Fruit fly (Drosophila melanogaster) whole organism, embryonic: ENCODE data around the gene GNBP3.
A peak's percentile ranks its signal among the peaks of the same experiment; 100 is the strongest.

Experiments used
- Antp ChIP-seq: fragments of 200-800 bp; sonication (Bioruptor generic); optimal IDR thresholded peaks from 3 replicates; lab custom pipeline; 2016; ENCODE audit warnings: missing biosample characterization, missing genetic modification characterization
- B-H2 ChIP-seq: fragments of 200-800 bp; sonication (Bioruptor generic); optimal IDR thresholded peaks from 2 replicates; lab custom pipeline; 2018; ENCODE audit warnings: missing biosample characterization, mild to moderate bottlenecking, missing genetic modification characterization
- CG11085 ChIP-seq: fragments of 200-800 bp; sonication (Bioruptor generic); IDR thresholded peaks from 2 replicates; pipeline ENCODE4 v1.3.6; 2022; ENCODE audit warnings: missing biosample characterization, missing genetic modification characterization
- CG11504 ChIP-seq: fragments of 200-800 bp; sonication (Bioruptor generic); optimal IDR thresholded peaks from 3 replicates; lab custom pipeline; 2019; ENCODE audit warnings: missing biosample characterization, mild to moderate bottlenecking, missing genetic modification characterization, moderate library complexity
- CG14965 ChIP-seq: fragments of 200-800 bp; sonication (Bioruptor generic); optimal IDR thresholded peaks from 2 replicates; lab custom pipeline; 2016; ENCODE audit warnings: missing biosample characterization, missing genetic modification characterization, borderline replicate concordance
- CG15011 ChIP-seq: fragments of 200-800 bp; sonication (Bioruptor generic); optimal IDR thresholded peaks from 3 replicates; lab custom pipeline; 2018; ENCODE audit warnings: missing biosample characterization, mild to moderate bottlenecking, missing genetic modification characterization
- CG1832 ChIP-seq: fragments of 200-800 bp; sonication (Bioruptor generic); optimal IDR thresholded peaks from 2 replicates; lab custom pipeline; 2017; ENCODE audit warnings: missing biosample characterization, mild to moderate bottlenecking, missing genetic modification characterization, inconsistent platforms
- CG2875 ChIP-seq: fragments of 200-800 bp; sonication (Bioruptor generic); optimal IDR thresholded peaks from 2 replicates; lab custom pipeline; 2017; ENCODE audit warnings: missing biosample characterization, mild to moderate bottlenecking, missing genetic modification characterization, missing genetic modification reagents
- CG30431 ChIP-seq: fragments of 200-800 bp; sonication (Bioruptor generic); optimal IDR thresholded peaks from 2 replicates; lab custom pipeline; 2017; ENCODE audit warnings: missing biosample characterization, missing genetic modification characterization
- CG32767 ChIP-seq: fragments of 200-800 bp; sonication (Bioruptor generic); IDR thresholded peaks from 2 replicates; pipeline ENCODE4 v1.3.6; 2022; ENCODE audit warnings: missing biosample characterization, missing genetic modification characterization
- CG3847 ChIP-seq: fragments of 200-800 bp; sonication (Bioruptor generic); IDR thresholded peaks from 2 replicates; pipeline ENCODE4 v1.3.6; 2022; ENCODE audit warnings: missing biosample characterization, missing genetic modification characterization
- CG4360 ChIP-seq: fragments of 200-800 bp; sonication (Bioruptor generic); IDR thresholded peaks from 2 replicates; pipeline ENCODE4 v1.3.6; 2022; ENCODE audit warnings: missing biosample characterization, missing genetic modification characterization
- CG6813 ChIP-seq: fragments of 200-800 bp; sonication (Bioruptor generic); optimal IDR thresholded peaks from 2 replicates; lab custom pipeline; 2017; ENCODE audit warnings: missing biosample characterization, missing genetic modification characterization, mild to moderate bottlenecking, moderate library complexity, missing genetic modification reagents
- CG7963 ChIP-seq: fragments of 200-800 bp; sonication (Bioruptor generic); IDR thresholded peaks from 3 replicates; pipeline ENCODE4 v1.3.6; 2022; ENCODE audit warnings: missing biosample characterization, missing genetic modification characterization; ENCODE audit not compliant: partially characterized antibody
- CG8388 ChIP-seq: fragments of 200-800 bp; sonication (Bioruptor generic); optimal IDR thresholded peaks from 2 replicates; lab custom pipeline; 2019; ENCODE audit warnings: missing biosample characterization, mild to moderate bottlenecking, missing genetic modification characterization, moderate library complexity
- CG8765 ChIP-seq: fragments of 200-800 bp; sonication (Bioruptor generic); IDR thresholded peaks from 2 replicates; pipeline ENCODE4 v1.3.6; 2022; ENCODE audit warnings: missing biosample characterization, missing genetic modification characterization
- CG8924 ChIP-seq: fragments of 200-800 bp; optimal IDR thresholded peaks from 3 replicates; lab custom pipeline; 2019; ENCODE audit warnings: missing biosample characterization, mild to moderate bottlenecking, missing genetic modification characterization, moderate library complexity
- CTCF ChIP-seq: fragments of 200-800 bp; sonication (Bioruptor generic); optimal IDR thresholded peaks from 2 replicates; lab custom pipeline; 2017; ENCODE audit warnings: missing biosample characterization, mild to moderate bottlenecking, missing genetic modification characterization, moderate library complexity
- Deaf1 ChIP-seq: fragments of 200-800 bp; optimal IDR thresholded peaks from 3 replicates; lab custom pipeline; 2019; ENCODE audit warnings: missing biosample characterization, mild to moderate bottlenecking, missing genetic modification characterization, moderate library complexity
- Fer2 ChIP-seq: fragments of 200-800 bp; sonication (Bioruptor generic); optimal IDR thresholded peaks from 2 replicates; lab custom pipeline; 2018; ENCODE audit warnings: missing biosample characterization, mild to moderate bottlenecking, missing genetic modification characterization, moderate library complexity
- Fer3 ChIP-seq: fragments of 200-800 bp; sonication (Bioruptor generic); optimal IDR thresholded peaks from 2 replicates; lab custom pipeline; 2018; ENCODE audit warnings: missing biosample characterization, mild to moderate bottlenecking, missing genetic modification characterization, moderate library complexity
- HLH54F ChIP-seq: fragments of 200-800 bp; sonication (Bioruptor generic); optimal IDR thresholded peaks from 3 replicates; lab custom pipeline; 2016; ENCODE audit warnings: missing biosample characterization, missing genetic modification characterization
- Hey ChIP-seq: fragments of 200-800 bp; sonication (Bioruptor generic); optimal IDR thresholded peaks from 3 replicates; lab custom pipeline; 2018; ENCODE audit warnings: missing biosample characterization, mild to moderate bottlenecking, missing genetic modification characterization
- HmgD ChIP-seq: fragments of 200-800 bp; sonication (Bioruptor generic); optimal IDR thresholded peaks from 3 replicates; lab custom pipeline; 2016; ENCODE audit warnings: missing biosample characterization, missing genetic modification characterization
- Lpt ChIP-seq: fragments of >200 bp; optimal IDR thresholded peaks from 2 replicates; lab custom pipeline; 2018; ENCODE audit warnings: missing biosample characterization, missing genetic modification characterization
- Med ChIP-seq: fragments of 200-800 bp; sonication (Bioruptor generic); peaks from one replicate; lab custom pipeline; 2016; ENCODE audit warnings: missing biosample characterization, missing genetic modification characterization, mild to moderate bottlenecking, inconsistent platforms, moderate library complexity
- NC2β ChIP-seq: fragments of 200-800 bp; sonication (Bioruptor generic); optimal IDR thresholded peaks from 2 replicates; lab custom pipeline; 2016; ENCODE audit warnings: missing biosample characterization, missing genetic modification characterization
- Nf-YC ChIP-seq: fragments of 200-800 bp; optimal IDR thresholded peaks from 3 replicates; lab custom pipeline; 2019; ENCODE audit warnings: missing biosample characterization, mild to moderate bottlenecking, missing genetic modification characterization, moderate library complexity
- Pdp1 ChIP-seq, 2 experiments: fragments of 200-800 bp; sonication (Bioruptor generic); optimal IDR thresholded peaks; 3 replicates each; lab custom pipeline; 2016; ENCODE audit warnings: missing biosample characterization in 2 of 2, missing genetic modification characterization in 2 of 2, mild to moderate bottlenecking in 1 of 2, moderate library complexity in 1 of 2
- Scr ChIP-seq: fragments of 200-800 bp; sonication (Bioruptor generic); IDR thresholded peaks from 2 replicates; pipeline ENCODE4 v1.3.6; 2022; ENCODE audit warnings: missing biosample characterization, missing genetic modification characterization; ENCODE audit not compliant: partially characterized antibody
- abd-A ChIP-seq: fragments of 200-800 bp; sonication (Bioruptor generic); optimal IDR thresholded peaks from 3 replicates; lab custom pipeline; 2019; ENCODE audit warnings: missing biosample characterization, mild to moderate bottlenecking, missing genetic modification characterization, moderate library complexity
- bbx ChIP-seq: fragments of 200-800 bp; sonication (Bioruptor generic); IDR thresholded peaks from 2 replicates; pipeline ENCODE4 v1.3.6; 2022; ENCODE audit warnings: missing biosample characterization, missing genetic modification characterization; ENCODE audit not compliant: partially characterized antibody
- btn ChIP-seq: fragments of 200-800 bp; sonication (Bioruptor generic); optimal IDR thresholded peaks from 2 replicates; lab custom pipeline; 2016; ENCODE audit warnings: missing biosample characterization, missing genetic modification characterization
- cg ChIP-seq: fragments of 200-800 bp; sonication (Bioruptor generic); optimal IDR thresholded peaks from 3 replicates; lab custom pipeline; 2019; ENCODE audit warnings: missing biosample characterization, mild to moderate bottlenecking, missing genetic modification characterization, moderate library complexity
- chinmo ChIP-seq: fragments of 200-800 bp; sonication (Bioruptor generic); IDR thresholded peaks from 4 replicates; pipeline ENCODE4 v1.3.6; 2022; ENCODE audit warnings: missing biosample characterization, missing genetic modification characterization; ENCODE audit not compliant: partially characterized antibody
- corto ChIP-seq: fragments of 200-800 bp; sonication (Bioruptor generic); optimal IDR thresholded peaks from 2 replicates; lab custom pipeline; 2016; ENCODE audit warnings: missing biosample characterization, mild to moderate bottlenecking, missing genetic modification characterization, moderate library complexity
- fd102C ChIP-seq: fragments of 200-800 bp; sonication (Bioruptor generic); optimal IDR thresholded peaks from 2 replicates; lab custom pipeline; 2018; ENCODE audit warnings: missing biosample characterization, mild to moderate bottlenecking, missing genetic modification characterization, moderate library complexity
- grau ChIP-seq: fragments of 200-800 bp; optimal IDR thresholded peaks from 3 replicates; lab custom pipeline; 2019; ENCODE audit warnings: missing biosample characterization, mild to moderate bottlenecking, missing genetic modification characterization, moderate library complexity
- gro ChIP-seq: fragments of 200-800 bp; sonication (Bioruptor generic); optimal IDR thresholded peaks from 2 replicates; lab custom pipeline; 2016; ENCODE audit warnings: missing biosample characterization, missing genetic modification characterization
- her ChIP-seq: fragments of 200-800 bp; sonication (Bioruptor generic); optimal IDR thresholded peaks from 2 replicates; lab custom pipeline; 2016; ENCODE audit warnings: missing biosample characterization, missing genetic modification characterization
- hkb ChIP-seq, 2 experiments: fragments of 200-800 bp in 1 of 2; fragments of >200 bp in 1 of 2; sonication (Bioruptor generic) in 1 of 2; IDR thresholded peaks in 1 of 2; optimal IDR thresholded peaks in 1 of 2; 2 replicates each; pipeline versions ENCODE4 v1.3.6 to Lab custom; 2017 to 2022; ENCODE audit warnings: missing biosample characterization in 1 of 2, missing genetic modification characterization in 1 of 2
- hth ChIP-seq: fragments of >200 bp; optimal IDR thresholded peaks from 2 replicates; lab custom pipeline; 2017; ENCODE audit warnings: inconsistent platforms
- nerfin-1 ChIP-seq: fragments of 200-800 bp; sonication (Bioruptor generic); optimal IDR thresholded peaks from 3 replicates; lab custom pipeline; 2019; ENCODE audit warnings: missing biosample characterization, mild to moderate bottlenecking, missing genetic modification characterization, moderate library complexity
- onecut ChIP-seq: fragments of 200-800 bp; sonication (Bioruptor generic); IDR thresholded peaks from 2 replicates; pipeline ENCODE4 v1.3.6; 2022; ENCODE audit warnings: missing biosample characterization, missing genetic modification characterization
- p53 ChIP-seq: fragments of 200-800 bp; sonication (Bioruptor generic); optimal IDR thresholded peaks from 2 replicates; lab custom pipeline; 2016; ENCODE audit warnings: missing biosample characterization, missing genetic modification characterization
- sd ChIP-seq: fragments of 200-800 bp; sonication (Bioruptor generic); optimal IDR thresholded peaks from 3 replicates; lab custom pipeline; 2018; ENCODE audit warnings: missing biosample characterization, mild to moderate bottlenecking, missing genetic modification characterization, moderate library complexity
- sens ChIP-seq: fragments of 200-800 bp; sonication (Bioruptor generic); peaks from one replicate; lab custom pipeline; 2016; ENCODE audit warnings: missing biosample characterization, missing genetic modification characterization
- ssp ChIP-seq: fragments of 200-800 bp; sonication (Bioruptor generic); IDR thresholded peaks from 2 replicates; pipeline ENCODE4 v1.3.6; 2022; ENCODE audit warnings: missing biosample characterization, missing genetic modification characterization
- sug ChIP-seq: fragments of 200-800 bp; optimal IDR thresholded peaks from 2 replicates; lab custom pipeline; 2019; ENCODE audit warnings: missing biosample characterization, mild to moderate bottlenecking, missing genetic modification characterization, moderate library complexity
- ttk ChIP-seq: fragments of 200-800 bp; sonication (Bioruptor generic); IDR thresholded peaks from 2 replicates; pipeline ENCODE4 v2.1.2; 2022; ENCODE audit warnings: missing biosample characterization, missing genetic modification characterization
- wor ChIP-seq: fragments of 200-800 bp; sonication (Bioruptor generic); IDR thresholded peaks from 2 replicates; pipeline ENCODE4 v1.3.6; 2022; ENCODE audit warnings: missing biosample characterization, missing genetic modification characterization

GNBP3 gene

DNA sequence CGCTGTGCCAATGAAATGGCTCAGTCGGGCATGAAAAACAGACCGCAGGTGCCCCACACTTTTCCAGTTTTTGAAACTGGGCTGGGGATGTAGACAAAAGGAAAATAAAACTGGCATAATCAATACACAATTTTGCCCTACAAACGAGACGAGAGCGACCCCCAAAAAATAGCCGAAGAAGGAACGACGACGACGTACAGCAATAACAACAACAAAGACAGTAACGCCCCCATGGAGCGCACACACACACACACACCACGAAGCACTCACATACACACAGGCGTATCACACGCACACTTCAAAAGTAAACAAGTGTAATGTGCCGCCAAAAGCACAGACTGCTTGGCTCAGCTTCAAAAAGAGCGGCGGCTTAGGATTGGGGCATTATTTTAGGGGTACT, 3.3 kb upstream of the GNBP3 start:
- 0 out of 2 replicates have a peak, but pooled peaks have one; percentile 14 for TF ChIP-seq Scr (GFP tag; lab: Robert Waterston, UW)
- no peak for TF ChIP-seq hth (lab: Kevin White, UChicago)
- no peak for TF ChIP-seq CG11504 (tag; lab: Kevin White, UChicago)
- TF ChIP-seq CG11085 = no peak
- TF ChIP-seq Fer3 (tag; lab: Kevin White, UChicago) = no peak
- TF ChIP-seq btn (GFP tag; lab: Kevin White, UChicago) = no peak
- peak; percentile 71 for TF ChIP-seq cg (GFP tag; lab: Kevin White, UChicago)
- TF ChIP-seq B-H2 (GFP tag; lab: Kevin White, UChicago) = no peak
- no peak for TF ChIP-seq CG2875 (GFP tag; lab: Kevin White, UChicago)
- TF ChIP-seq corto (GFP tag; lab: Kevin White, UChicago) = no peak
- no peak for TF ChIP-seq CG14965
- TF ChIP-seq wor = no peak
- TF ChIP-seq CG30431 (GFP tag; lab: Kevin White, UChicago) = no peak
- peak; percentile 24 for TF ChIP-seq Hey
- peak; percentile 62 for TF ChIP-seq abd-A (tag; lab: Kevin White, UChicago)
- no peak for TF ChIP-seq sens (GFP tag; lab: Kevin White, UChicago)
- TF ChIP-seq Nf-YC (tag; lab: Kevin White, UChicago) = peak; percentile 4
- no peak for TF ChIP-seq CG6813
- no peak for TF ChIP-seq fd102C (GFP tag; lab: Kevin White, UChicago)
- TF ChIP-seq Deaf1 (tag; lab: Kevin White, UChicago) = peak; percentile 91
- peak; percentile 69 for TF ChIP-seq Med (GFP tag; lab: Kevin White, UChicago)
- no peak for TF ChIP-seq HLH54F (GFP tag; lab: Kevin White, UChicago)
- no peak for TF ChIP-seq Pdp1 (GFP tag; optimal IDR thresholded peaks at IDR 0.05; lab: Kevin White, UChicago)
- TF ChIP-seq onecut (GFP tag; lab: Robert Waterston, UW) = peak; percentile 65; the same call in 1 of the 2 replicates
- no peak for TF ChIP-seq CG15011 (GFP tag; lab: Kevin White, UChicago)
- TF ChIP-seq her (GFP tag; lab: Kevin White, UChicago) = no peak
- peak; percentile 57 for TF ChIP-seq CG4360
- no peak for TF ChIP-seq bbx (GFP tag; lab: Robert Waterston, UW)
- no peak for TF ChIP-seq grau (tag; lab: Kevin White, UChicago)
- TF ChIP-seq sug (tag; lab: Kevin White, UChicago) = peak; percentile 49
- TF ChIP-seq Antp (GFP tag; lab: Kevin White, UChicago) = no peak
- TF ChIP-seq CG8924 = no peak
- TF ChIP-seq CG8765 (GFP tag; lab: Robert Waterston, UW) = no peak
- no peak for TF ChIP-seq CG8388
- TF ChIP-seq chinmo (GFP tag; lab: Robert Waterston, UW) = 0 out of 4 replicates have a peak, but pooled peaks have one; percentile 45
- peak; percentile 52 for TF ChIP-seq CG32767
- TF ChIP-seq CTCF = no peak
- TF ChIP-seq HmgD (GFP tag; lab: Kevin White, UChicago) = no peak
- TF ChIP-seq Fer2 (tag; lab: Kevin White, UChicago) = no peak
- no peak for TF ChIP-seq CG3847
- TF ChIP-seq, all 482 proteins: peak for 12

DNA sequence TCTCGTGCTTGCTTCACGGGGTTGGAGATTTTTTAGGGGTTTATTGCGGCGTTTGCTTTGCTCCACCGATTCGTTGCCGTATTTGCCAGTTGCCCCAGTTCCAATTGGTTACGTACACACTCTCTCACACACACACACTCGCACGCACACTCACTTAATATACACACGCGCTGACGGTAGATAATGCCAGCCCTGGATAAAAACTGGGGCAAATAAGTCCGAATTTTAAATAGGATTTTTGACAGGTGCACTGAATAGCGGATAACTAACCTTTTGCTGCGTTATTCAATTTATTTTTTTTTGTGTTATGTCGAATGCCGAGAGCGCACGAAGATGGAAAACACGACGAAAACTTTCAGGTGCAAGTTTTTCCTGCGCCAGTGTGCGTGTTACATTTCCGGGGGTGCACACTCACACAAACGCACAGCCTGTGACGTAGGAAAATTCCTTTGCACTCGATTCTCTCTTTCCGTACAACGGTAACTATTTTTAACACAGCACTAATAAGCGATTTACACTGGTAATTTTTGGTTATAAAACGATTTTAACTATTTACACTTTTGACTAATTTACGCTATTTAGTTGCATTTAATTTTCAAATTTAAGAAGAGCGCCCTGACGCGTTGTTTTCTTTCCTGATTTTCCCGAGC, 2.1 kb upstream of the GNBP3 start:
- peak; percentile 44 for TF ChIP-seq sd (tag; lab: Kevin White, UChicago)
- peak; percentile 96 for TF ChIP-seq nerfin-1 (tag; lab: Kevin White, UChicago)
- TF ChIP-seq ssp (GFP tag; lab: Robert Waterston, UW) = no peak
- peak; percentile 67 for TF ChIP-seq Med (GFP tag; lab: Kevin White, UChicago)
- no peak for TF ChIP-seq gro (GFP tag; lab: Kevin White, UChicago)
- TF ChIP-seq p53 = no peak
- TF ChIP-seq Lpt (GFP tag; lab: Kevin White, UChicago) = no peak
- peak; percentile 26 for TF ChIP-seq Nf-YC (tag; lab: Kevin White, UChicago)
- TF ChIP-seq hkb (optimal IDR thresholded peaks at IDR 0.05; lab: Kevin White, UChicago) = no peak
- no peak for TF ChIP-seq hkb (GFP tag; IDR thresholded peaks at IDR 0.05; lab: Robert Waterston, UW)
- TF ChIP-seq chinmo (GFP tag; lab: Robert Waterston, UW) = 0 out of 4 replicates have a peak, but pooled peaks have one; percentile 55
- 0 out of 2 replicates have a peak, but pooled peaks have one; percentile 4 for TF ChIP-seq CG4360
- no peak for TF ChIP-seq NC2β
- TF ChIP-seq CG7963 (GFP tag; lab: Robert Waterston, UW) = no peak
- no peak for TF ChIP-seq CG1832
- 0 out of 2 replicates have a peak, but pooled peaks have one; percentile 28 for TF ChIP-seq ttk (GFP tag; lab: Robert Waterston, UW)
